Fruit fly (Drosophila melanogaster): Measurements from ENCODE around the gene CG12522.

CG12522 gene

DNA sequence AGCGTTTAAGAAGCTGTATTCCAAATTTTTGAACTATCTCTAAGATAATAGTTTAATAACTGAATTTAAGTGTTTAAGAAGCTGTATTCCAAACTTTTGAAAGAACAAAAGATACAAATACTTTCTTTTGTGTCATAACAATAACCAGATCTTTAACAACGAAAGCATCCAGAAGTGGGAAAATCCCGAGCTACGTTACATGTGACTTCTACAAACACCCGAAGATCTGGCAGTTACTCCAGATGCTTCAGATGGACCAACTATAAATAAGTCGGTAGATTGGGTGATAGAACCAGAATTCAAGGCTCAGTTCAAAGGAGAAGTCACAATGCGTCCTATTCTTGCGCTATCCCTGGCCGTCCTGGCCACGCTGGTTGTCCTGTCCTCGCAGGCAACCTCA is at the start of gene CG12522:
CG12522 (plus strand) TSS at position 301 of the 400 bp plus-strand sequence.
- TF ChIP-seq psq (optimal IDR thresholded peaks at IDR 0.05), result no peak
- TF ChIP-seq ttk (optimal IDR thresholded peaks at IDR 0.05), result no peak
- TF ChIP-seq insv (optimal IDR thresholded peaks at IDR 0.05), result no peak
- no peak for TF ChIP-seq h (optimal IDR thresholded peaks at IDR 0.05)

DNA sequence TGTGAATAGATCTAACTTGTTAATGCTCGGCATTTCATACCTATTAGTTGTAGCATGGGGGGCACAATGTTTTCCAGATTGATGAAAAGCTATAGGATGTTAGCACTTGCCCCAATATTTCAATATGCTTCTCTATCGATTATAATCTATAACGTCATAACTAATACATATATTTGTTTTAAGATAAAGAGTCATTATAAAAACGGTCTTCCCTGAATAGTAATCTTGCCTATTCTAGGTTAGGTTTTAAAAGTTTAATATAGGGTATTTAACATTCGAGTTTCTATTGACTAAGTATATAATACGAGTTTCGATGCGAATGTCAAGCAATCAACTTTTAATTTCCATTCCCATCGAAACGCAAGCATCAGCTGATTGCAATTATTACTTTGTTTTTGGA is 46.8 kb upstream of the CG12522 start, which contains the start of the genes CG6321 and Blos2:
CG6321 (minus strand) TSS at position 25 of the 400 bp plus-strand sequence.
Blos2 (plus strand) TSS at position 372 of the 400 bp plus-strand sequence.
- TF ChIP-seq psq (optimal IDR thresholded peaks at IDR 0.05) (no peak), insv (optimal IDR thresholded peaks at IDR 0.05) (no peak), h (optimal IDR thresholded peaks at IDR 0.05) (no peak), Myc (optimal IDR thresholded peaks at IDR 0.05) (no peak), ttk (optimal IDR thresholded peaks at IDR 0.05) (no peak), Sin3A (optimal IDR thresholded peaks at IDR 0.05) (no peak)

DNA sequence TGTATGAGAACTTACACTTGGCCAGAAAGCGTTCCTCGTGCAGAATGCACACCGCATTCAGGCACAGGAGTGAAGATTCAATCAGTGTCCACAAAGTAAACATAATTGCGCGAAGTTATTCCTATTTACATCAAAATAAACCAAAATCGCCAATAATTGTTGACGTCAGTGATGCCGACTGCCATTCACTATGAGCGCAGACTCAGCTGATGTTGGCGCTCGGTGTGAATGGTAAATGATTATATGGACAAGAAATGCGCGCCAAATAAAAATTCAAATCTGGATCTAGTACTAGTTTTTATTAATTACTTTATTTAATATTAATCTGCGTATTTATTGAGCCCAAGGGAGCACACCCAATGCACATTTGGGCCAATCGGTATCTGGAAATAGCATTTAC is 45.6 kb upstream of the CG12522 start, which contains the start of gene CG32069:
CG32069 (minus strand) TSS at position 174 of the 400 bp plus-strand sequence.
- TF ChIP-seq Sin3A (optimal IDR thresholded peaks at IDR 0.05) (no peak), h (optimal IDR thresholded peaks at IDR 0.05) (no peak), Myc (optimal IDR thresholded peaks at IDR 0.05) (no peak), ttk (optimal IDR thresholded peaks at IDR 0.05) (no peak), psq (optimal IDR thresholded peaks at IDR 0.05) (no peak), insv (optimal IDR thresholded peaks at IDR 0.05) (no peak)

DNA sequence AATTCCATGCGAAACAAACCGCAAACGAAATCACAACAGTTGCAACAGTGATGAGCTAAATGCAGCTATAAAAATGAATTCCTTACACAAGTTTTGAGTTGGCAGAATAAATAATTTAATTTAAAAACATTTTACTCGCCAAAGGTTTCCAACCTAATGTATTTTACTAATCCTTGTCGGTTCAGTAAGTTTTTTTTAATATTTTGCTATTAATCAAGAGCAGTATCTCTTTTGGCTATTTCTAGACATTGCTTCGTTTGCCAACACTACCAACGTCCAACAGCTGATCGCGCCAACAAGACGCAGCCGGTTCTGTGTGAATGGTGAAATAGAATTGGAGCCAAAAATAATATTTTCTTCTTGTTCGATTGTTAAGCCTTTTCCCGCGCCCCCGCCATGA is 43.3 kb upstream of the CG12522 start, which contains the start of the genes CG32075, CG45101 and SuUR:
CG32075 (minus strand) TSS at position 253 of the 400 bp plus-strand sequence.
CG45101 (plus strand) TSS at position 303 of the 400 bp plus-strand sequence.
SuUR (plus strand) TSS at position 303 of the 400 bp plus-strand sequence.
- TF ChIP-seq Myc (optimal IDR thresholded peaks at IDR 0.05), result no peak
- TF ChIP-seq ttk (optimal IDR thresholded peaks at IDR 0.05), result no peak
- TF ChIP-seq insv (optimal IDR thresholded peaks at IDR 0.05), result no peak
- TF ChIP-seq h (optimal IDR thresholded peaks at IDR 0.05), result no peak
- no peak for TF ChIP-seq psq (optimal IDR thresholded peaks at IDR 0.05)
- TF ChIP-seq Sin3A (optimal IDR thresholded peaks at IDR 0.05), result no peak

DNA sequence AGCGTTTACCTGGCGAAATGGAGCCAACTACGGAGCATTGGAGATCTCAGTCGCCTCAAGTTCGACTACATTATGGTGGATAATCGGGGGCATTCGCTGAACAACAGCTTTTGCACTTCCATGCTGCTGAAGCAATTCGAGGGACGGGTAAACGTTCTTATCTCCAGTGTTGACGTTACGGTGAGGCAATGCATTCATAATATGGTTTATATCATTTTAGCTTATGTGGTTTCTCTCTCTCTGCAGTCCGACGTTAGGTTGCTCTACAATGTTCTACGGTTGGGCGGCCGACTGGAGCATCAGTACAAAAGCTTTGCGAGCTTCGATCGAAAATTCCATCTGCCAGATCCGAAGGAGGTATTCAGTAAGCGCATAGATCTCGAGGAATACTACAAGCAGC is 42.2 kb upstream of the CG12522 start:
- TF ChIP-seq ttk (optimal IDR thresholded peaks at IDR 0.05), result no peak
- TF ChIP-seq insv (optimal IDR thresholded peaks at IDR 0.05), result no peak
- no peak for TF ChIP-seq h (optimal IDR thresholded peaks at IDR 0.05)
- TF ChIP-seq psq (optimal IDR thresholded peaks at IDR 0.05), result no peak
- TF ChIP-seq Myc (optimal IDR thresholded peaks at IDR 0.05), result no peak
- no peak for TF ChIP-seq Sin3A (optimal IDR thresholded peaks at IDR 0.05)

DNA sequence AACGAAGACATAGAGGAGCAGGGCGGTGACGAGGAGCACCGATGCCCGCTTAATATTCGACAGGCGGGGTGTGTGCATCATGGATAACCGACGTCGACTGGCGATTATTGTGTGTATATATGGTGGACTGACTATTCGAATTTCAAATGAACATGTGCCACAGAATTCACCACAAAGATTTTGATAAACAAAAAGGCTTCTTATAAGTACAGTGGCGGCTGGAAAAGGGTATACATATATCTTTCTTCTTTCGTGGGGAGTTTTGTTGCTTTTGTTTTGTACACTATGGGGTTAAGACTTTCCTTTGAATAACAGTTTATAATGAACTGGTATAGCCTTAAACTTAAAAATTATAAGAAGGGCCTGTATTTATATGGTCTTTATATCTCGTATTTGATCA is 38.3 kb upstream of the CG12522 start, which contains the start of gene CG6310:
CG6310 (minus strand) TSS at position 101 of the 400 bp plus-strand sequence.
- TF ChIP-seq Sin3A (optimal IDR thresholded peaks at IDR 0.05) (no peak), h (optimal IDR thresholded peaks at IDR 0.05) (no peak), insv (optimal IDR thresholded peaks at IDR 0.05) (no peak), psq (optimal IDR thresholded peaks at IDR 0.05) (no peak), ttk (optimal IDR thresholded peaks at IDR 0.05) (no peak), Myc (optimal IDR thresholded peaks at IDR 0.05) (no peak)

DNA sequence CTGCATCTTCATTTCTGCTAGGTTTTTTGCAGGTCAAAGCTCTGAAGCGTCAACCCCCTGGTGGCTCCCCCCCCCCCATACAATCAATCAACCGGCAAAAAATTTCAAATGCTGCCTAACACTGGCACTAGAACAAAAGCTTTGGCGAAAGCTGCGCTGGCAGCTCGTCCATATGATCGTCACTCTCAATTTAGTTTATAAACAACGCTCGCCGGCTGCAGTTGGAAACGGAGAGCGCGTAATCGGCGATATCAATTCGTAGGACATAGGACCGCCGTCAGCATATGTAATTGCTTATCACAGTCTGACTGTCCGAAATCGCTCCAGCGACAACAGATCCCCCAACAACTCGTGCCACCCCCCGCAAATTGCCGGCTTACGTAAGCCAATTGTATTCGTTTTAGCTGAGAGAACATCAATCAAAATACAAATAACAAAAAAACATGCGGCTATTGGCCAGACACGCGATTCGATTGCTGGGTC is 37.6 kb upstream of the CG12522 start, which contains the start of gene Mocs1:
Mocs1 (plus strand) TSS at position 155 of the 483 bp plus-strand sequence.
- no peak for TF ChIP-seq insv (optimal IDR thresholded peaks at IDR 0.05)
- TF ChIP-seq psq (optimal IDR thresholded peaks at IDR 0.05), result no peak
- no peak for TF ChIP-seq ttk (optimal IDR thresholded peaks at IDR 0.05)
- TF ChIP-seq h (optimal IDR thresholded peaks at IDR 0.05), result no peak
- TF ChIP-seq Myc (optimal IDR thresholded peaks at IDR 0.05), result no peak
- TF ChIP-seq Sin3A (optimal IDR thresholded peaks at IDR 0.05), result no peak

- no peak for TF ChIP-seq h (optimal IDR thresholded peaks at IDR 0.05)
- no peak for TF ChIP-seq ttk (optimal IDR thresholded peaks at IDR 0.05)
- TF ChIP-seq Myc (optimal IDR thresholded peaks at IDR 0.05), result no peak
- no peak for TF ChIP-seq psq (optimal IDR thresholded peaks at IDR 0.05)
- TF ChIP-seq insv (optimal IDR thresholded peaks at IDR 0.05), result no peak
- TF ChIP-seq Sin3A (optimal IDR thresholded peaks at IDR 0.05), result no peak
These were observed 37.0 kb upstream of the CG12522 start for dm6 chr3L:11071057-11071456.

dm6 chr3L:11074043-11074853 is 33.8 kb upstream of the CG12522 start, which contains the start of the genes Pfdn2 and Noc1:
Pfdn2 (minus strand) TSS chr3L:11074388.
Noc1 (plus strand) TSS chr3L:11074769.
- TF ChIP-seq insv (optimal IDR thresholded peaks at IDR 0.05) (no peak), h (optimal IDR thresholded peaks at IDR 0.05) (no peak), Sin3A (optimal IDR thresholded peaks at IDR 0.05) (no peak), psq (optimal IDR thresholded peaks at IDR 0.05) (no peak), ttk (optimal IDR thresholded peaks at IDR 0.05) (no peak), Myc (optimal IDR thresholded peaks at IDR 0.05) (no peak)

- TF ChIP-seq Myc (optimal IDR thresholded peaks at IDR 0.05), result no peak
- no peak for TF ChIP-seq ttk (optimal IDR thresholded peaks at IDR 0.05)
- no peak for TF ChIP-seq insv (optimal IDR thresholded peaks at IDR 0.05)
- no peak for TF ChIP-seq psq (optimal IDR thresholded peaks at IDR 0.05)
- TF ChIP-seq h (optimal IDR thresholded peaks at IDR 0.05), result no peak
- TF ChIP-seq Sin3A (optimal IDR thresholded peaks at IDR 0.05), result no peak
These were observed 24.4 kb upstream of the CG12522 start for dm6 chr3L:11083605-11084004.

DNA sequence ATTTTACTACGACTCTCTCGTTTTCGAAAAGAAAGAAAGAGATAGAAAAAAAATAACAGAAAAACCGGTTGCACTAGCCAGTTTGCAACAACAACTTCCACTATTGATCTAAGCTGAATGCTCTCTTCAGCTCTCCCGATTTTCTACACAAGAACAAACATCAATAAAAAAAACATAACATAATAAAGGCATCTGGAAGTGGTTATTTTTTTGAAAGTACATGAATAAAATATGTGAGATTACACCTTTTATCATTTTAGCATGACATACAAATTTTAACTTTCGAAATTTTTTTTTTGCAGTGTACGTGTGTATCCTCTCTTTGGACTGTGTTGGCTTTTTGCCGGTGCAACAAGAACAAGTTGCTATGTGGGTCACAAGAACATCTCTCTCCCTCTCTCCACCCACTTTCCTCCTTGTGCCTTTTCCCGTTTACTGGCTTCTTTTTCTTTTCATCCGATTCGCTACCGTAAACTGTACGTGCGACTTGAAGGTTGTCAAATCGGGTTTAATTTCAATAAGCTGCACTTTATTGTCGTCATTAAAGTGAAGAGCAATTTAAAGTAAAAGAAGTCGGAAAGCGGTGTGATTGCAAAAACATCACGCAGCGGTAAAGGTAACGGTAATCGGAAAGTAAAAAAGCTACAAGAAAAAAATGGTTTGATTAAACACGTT is 23.3 kb upstream of the CG12522 start:
- TF ChIP-seq Myc (optimal IDR thresholded peaks at IDR 0.05), result no peak
- TF ChIP-seq ttk (optimal IDR thresholded peaks at IDR 0.05), result no peak
- TF ChIP-seq h (optimal IDR thresholded peaks at IDR 0.05), result no peak
- no peak for TF ChIP-seq Sin3A (optimal IDR thresholded peaks at IDR 0.05)
- no peak for TF ChIP-seq psq (optimal IDR thresholded peaks at IDR 0.05)
- no peak for TF ChIP-seq insv (optimal IDR thresholded peaks at IDR 0.05)
